Fruit fly (Drosophila melanogaster) whole organism, embryonic: ENCODE results near the gene CG31100.

Experiments
- ATbp ChIP-seq: fragments of 200-800 bp; sonication (Bioruptor generic); optimal IDR thresholded peaks from 2 replicates; lab custom pipeline; 2017; ENCODE audit warnings: missing biosample characterization, mild to moderate bottlenecking, missing genetic modification characterization, missing genetic modification reagents
- Adf1 ChIP-seq: fragments of 200-800 bp; sonication (Bioruptor generic); IDR thresholded peaks from 2 replicates; pipeline ENCODE4 v1.3.6; 2022; ENCODE audit warnings: missing biosample characterization, missing genetic modification characterization
- BEAF-32 ChIP-seq: fragments of 200-800 bp; sonication (Bioruptor generic); optimal IDR thresholded peaks from 3 replicates; lab custom pipeline; 2017; ENCODE audit warnings: missing biosample characterization, missing genetic modification characterization, mild to moderate bottlenecking, moderate library complexity, missing genetic modification reagents
- Blimp-1 ChIP-seq: fragments of 200-800 bp; sonication (Bioruptor generic); optimal IDR thresholded peaks from 3 replicates; lab custom pipeline; 2018; ENCODE audit warnings: missing biosample characterization, missing genetic modification characterization, mild to moderate bottlenecking, moderate library complexity, missing genetic modification reagents
- BtbVII ChIP-seq: fragments of 200-800 bp; sonication (Bioruptor generic); optimal IDR thresholded peaks from 3 replicates; lab custom pipeline; 2017; ENCODE audit warnings: missing biosample characterization, mild to moderate bottlenecking, missing genetic modification characterization
- CG10147 ChIP-seq: fragments of 200-800 bp; sonication (Bioruptor generic); optimal IDR thresholded peaks from 2 replicates; lab custom pipeline; 2019; ENCODE audit warnings: missing biosample characterization, mild to moderate bottlenecking, missing genetic modification characterization, moderate library complexity
- CG12071 ChIP-seq: fragments of 200-800 bp; sonication (Bioruptor generic); optimal IDR thresholded peaks from 3 replicates; lab custom pipeline; 2018; ENCODE audit warnings: missing biosample characterization, mild to moderate bottlenecking, missing genetic modification characterization
- CG13624 ChIP-seq: fragments of 200-800 bp; sonication (Bioruptor generic); optimal IDR thresholded peaks from 2 replicates; lab custom pipeline; 2016; ENCODE audit warnings: missing biosample characterization, missing genetic modification characterization
- CG1602 ChIP-seq: fragments of 200-800 bp; sonication (Bioruptor generic); optimal IDR thresholded peaks from 3 replicates; lab custom pipeline; 2016; ENCODE audit warnings: missing biosample characterization, missing genetic modification characterization
- CG1647 ChIP-seq: fragments of 200-800 bp; sonication (Bioruptor generic); optimal IDR thresholded peaks from 3 replicates; lab custom pipeline; 2016; ENCODE audit warnings: missing biosample characterization, missing genetic modification characterization
- CG16863 ChIP-seq: fragments of 200-800 bp; sonication (Bioruptor generic); optimal IDR thresholded peaks from 3 replicates; lab custom pipeline; 2016; ENCODE audit warnings: missing biosample characterization, missing genetic modification characterization
- CG17361 ChIP-seq: fragments of 200-800 bp; sonication (Bioruptor generic); IDR thresholded peaks from 3 replicates; pipeline ENCODE4 v1.3.6; 2022; ENCODE audit warnings: missing biosample characterization, missing genetic modification characterization
- CG17568 ChIP-seq: fragments of 200-800 bp; sonication (Bioruptor generic); optimal IDR thresholded peaks from 2 replicates; lab custom pipeline; 2018; ENCODE audit warnings: missing biosample characterization, mild to moderate bottlenecking, missing genetic modification characterization, moderate library complexity
- CG18599 ChIP-seq: fragments of 200-800 bp; sonication (Bioruptor generic); optimal IDR thresholded peaks from 3 replicates; lab custom pipeline; 2017; ENCODE audit warnings: missing biosample characterization, missing genetic modification characterization, mild to moderate bottlenecking, moderate library complexity, missing genetic modification reagents
- CG2678 ChIP-seq: fragments of 200-800 bp; sonication (Bioruptor generic); optimal IDR thresholded peaks from 3 replicates; lab custom pipeline; 2019; ENCODE audit warnings: missing biosample characterization, mild to moderate bottlenecking, missing genetic modification characterization, moderate library complexity
- CG32767 ChIP-seq: fragments of 200-800 bp; sonication (Bioruptor generic); IDR thresholded peaks from 2 replicates; pipeline ENCODE4 v1.3.6; 2022; ENCODE audit warnings: missing biosample characterization, missing genetic modification characterization
- CG34376 ChIP-seq: fragments of 200-800 bp; sonication (Bioruptor generic); optimal IDR thresholded peaks from 2 replicates; lab custom pipeline; 2018; ENCODE audit warnings: missing biosample characterization, mild to moderate bottlenecking, missing genetic modification characterization
- CG3726 ChIP-seq: fragments of 200-800 bp; sonication (Bioruptor generic); IDR thresholded peaks from 3 replicates; pipeline ENCODE4, ENCODE4 v1.3.6; 2022; ENCODE audit warnings: missing biosample characterization, missing genetic modification characterization
- CG3838 ChIP-seq: fragments of 200-800 bp; sonication (Bioruptor generic); optimal IDR thresholded peaks from 3 replicates; lab custom pipeline; 2016; ENCODE audit warnings: missing biosample characterization, missing genetic modification characterization
- CG4820 ChIP-seq: fragments of 200-800 bp; sonication (Bioruptor generic); optimal IDR thresholded peaks from 3 replicates; lab custom pipeline; 2016; ENCODE audit warnings: missing biosample characterization, missing genetic modification characterization
- CG6854 ChIP-seq: fragments of 200-800 bp; sonication (Bioruptor generic); optimal IDR thresholded peaks from 3 replicates; lab custom pipeline; 2017; ENCODE audit warnings: missing biosample characterization, mild to moderate bottlenecking, missing genetic modification characterization
- CG9609 ChIP-seq: fragments of 200-800 bp; sonication (Bioruptor generic); optimal IDR thresholded peaks from 3 replicates; lab custom pipeline; 2016; ENCODE audit warnings: missing biosample characterization, missing genetic modification characterization
- Elba2 ChIP-seq: fragments of 200-800 bp; sonication (Bioruptor generic); optimal IDR thresholded peaks from 3 replicates; lab custom pipeline; 2016; ENCODE audit warnings: missing biosample characterization, missing genetic modification characterization
- Ets65A ChIP-seq: fragments of 200-800 bp; sonication (Bioruptor generic); peaks from one replicate; lab custom pipeline; 2016; ENCODE audit warnings: missing biosample characterization, missing genetic modification characterization
- HHEX ChIP-seq: fragments of 200-800 bp; sonication (Bioruptor generic); optimal IDR thresholded peaks from 3 replicates; lab custom pipeline; 2017; ENCODE audit warnings: missing biosample characterization, mild to moderate bottlenecking, missing genetic modification characterization, missing genetic modification reagents
- HLH54F ChIP-seq: fragments of 200-800 bp; sonication (Bioruptor generic); optimal IDR thresholded peaks from 3 replicates; lab custom pipeline; 2016; ENCODE audit warnings: missing biosample characterization, missing genetic modification characterization
- HmgZ ChIP-seq: fragments of 200-800 bp; sonication (Bioruptor generic); optimal IDR thresholded peaks from 2 replicates; lab custom pipeline; 2018; ENCODE audit warnings: missing biosample characterization, mild to moderate bottlenecking, missing genetic modification characterization
- Hr51 ChIP-seq, 2 experiments: fragments of 200-800 bp; sonication (Bioruptor generic); optimal IDR thresholded peaks; 2 replicates in 1 of 2; 3 replicates in 1 of 2; lab custom pipeline; 2016 to 2018; ENCODE audit warnings: missing biosample characterization in 2 of 2, missing genetic modification characterization in 2 of 2, mild to moderate bottlenecking in 1 of 2, moderate library complexity in 1 of 2
- Jarid2 ChIP-seq: fragments of 200-800 bp; sonication (Bioruptor generic); optimal IDR thresholded peaks from 3 replicates; lab custom pipeline; 2017; ENCODE audit warnings: mild to moderate bottlenecking, missing biosample characterization, missing genetic modification reagents, missing genetic modification characterization
- MBD-R2 ChIP-seq: fragments of 200-800 bp; sonication (Bioruptor generic); IDR thresholded peaks from 2 replicates; pipeline ENCODE4 v1.3.6; 2022; ENCODE audit warnings: missing biosample characterization, missing genetic modification characterization
- Meics ChIP-seq: fragments of 200-800 bp; sonication (Bioruptor generic); optimal IDR thresholded peaks from 2 replicates; lab custom pipeline; 2017; ENCODE audit warnings: missing biosample characterization, mild to moderate bottlenecking, missing genetic modification characterization
- Ptx1 ChIP-seq: fragments of 200-800 bp; sonication (Bioruptor generic); IDR thresholded peaks from 2 replicates; pipeline ENCODE4 v1.3.6; 2022; ENCODE audit warnings: missing biosample characterization, missing genetic modification characterization
- Tbp ChIP-seq: fragments of >200 bp; optimal IDR thresholded peaks from 2 replicates; lab custom pipeline; 2018; ENCODE audit warnings: missing biosample characterization, missing genetic modification characterization
- Trl ChIP-seq, 3 experiments: fragments of >200 bp in 2 of 3; fragments of 200-800 bp in 1 of 3; sonication (Bioruptor generic) in 1 of 3; optimal IDR thresholded peaks; 2 replicates in 1 of 3; 3 replicates in 2 of 3; lab custom pipeline; 2016 to 2017; ENCODE audit warnings: missing biosample characterization in 1 of 3, missing genetic modification characterization in 1 of 3
- Xbp1 ChIP-seq: fragments of 200-800 bp; sonication (Bioruptor generic); optimal IDR thresholded peaks from 3 replicates; lab custom pipeline; 2016; ENCODE audit warnings: missing biosample characterization, mild to moderate bottlenecking, missing genetic modification characterization
- al ChIP-seq: fragments of 200-800 bp; sonication (Bioruptor generic); IDR thresholded peaks from 2 replicates; pipeline ENCODE4 v1.3.6; 2022; ENCODE audit warnings: missing biosample characterization, missing genetic modification characterization
- chm ChIP-seq: fragments of 200-800 bp; sonication (Bioruptor generic); IDR thresholded peaks from 2 replicates; pipeline ENCODE4 v1.3.6; 2022; ENCODE audit warnings: missing biosample characterization, missing genetic modification characterization
- da ChIP-seq: fragments of 200-800 bp; sonication (Bioruptor generic); optimal IDR thresholded peaks from 2 replicates; lab custom pipeline; 2016; ENCODE audit warnings: missing biosample characterization, missing genetic modification characterization
- exex ChIP-seq: fragments of 200-800 bp; sonication (Bioruptor generic); optimal IDR thresholded peaks from 4 replicates; lab custom pipeline; 2018; ENCODE audit warnings: missing biosample characterization, mild to moderate bottlenecking, missing genetic modification characterization, moderate library complexity
- gce ChIP-seq: fragments of 200-800 bp; sonication (Bioruptor generic); IDR thresholded peaks from 3 replicates; pipeline ENCODE4 v1.3.6; 2022; ENCODE audit warnings: missing biosample characterization, missing genetic modification characterization
- hth ChIP-seq: fragments of >200 bp; optimal IDR thresholded peaks from 2 replicates; lab custom pipeline; 2017; ENCODE audit warnings: inconsistent platforms
- lbe ChIP-seq: fragments of 200-800 bp; sonication (Bioruptor generic); optimal IDR thresholded peaks from 2 replicates; lab custom pipeline; 2016; ENCODE audit warnings: missing biosample characterization, mild to moderate bottlenecking, missing genetic modification characterization
- lilli ChIP-seq: fragments of 200-800 bp; sonication (Bioruptor generic); optimal IDR thresholded peaks from 3 replicates; lab custom pipeline; 2016; ENCODE audit warnings: missing biosample characterization, missing genetic modification characterization
- ro ChIP-seq: fragments of 200-800 bp; sonication (Bioruptor generic); IDR thresholded peaks from 2 replicates; pipeline ENCODE4 v1.3.6; 2022; ENCODE audit warnings: missing biosample characterization, missing genetic modification characterization
- sens-2 ChIP-seq: fragments of 200-800 bp; sonication (Bioruptor generic); IDR thresholded peaks from 2 replicates; pipeline ENCODE4 v1.3.6; 2022; ENCODE audit warnings: missing biosample characterization, missing genetic modification characterization
- slp2 ChIP-seq: fragments of 200-800 bp; sonication (Bioruptor generic); optimal IDR thresholded peaks from 2 replicates; lab custom pipeline; 2016; ENCODE audit warnings: missing biosample characterization, missing genetic modification characterization
- sqz ChIP-seq: fragments of 200-800 bp; sonication (Bioruptor generic); optimal IDR thresholded peaks from 3 replicates; lab custom pipeline; 2018; ENCODE audit warnings: missing biosample characterization, mild to moderate bottlenecking, missing genetic modification characterization
- sr ChIP-seq: fragments of 200-800 bp; sonication (Bioruptor generic); IDR thresholded peaks from 3 replicates; pipeline ENCODE4 v1.3.6; 2022; ENCODE audit warnings: missing biosample characterization, missing genetic modification characterization
- stc ChIP-seq: fragments of 200-800 bp; sonication (Bioruptor generic); IDR thresholded peaks from 2 replicates; pipeline ENCODE4 v1.3.6; 2022; ENCODE audit warnings: missing biosample characterization, missing genetic modification characterization
- twi ChIP-seq: fragments of 200-800 bp; optimal IDR thresholded peaks from 2 replicates; lab custom pipeline; 2019; ENCODE audit warnings: missing biosample characterization, mild to moderate bottlenecking, missing genetic modification characterization, moderate library complexity
- zen ChIP-seq: fragments of 200-800 bp; sonication (Bioruptor generic); optimal IDR thresholded peaks from 3 replicates; lab custom pipeline; 2018; ENCODE audit warnings: missing biosample characterization, mild to moderate bottlenecking, missing genetic modification characterization, moderate library complexity

Gene CG31100

DNA sequence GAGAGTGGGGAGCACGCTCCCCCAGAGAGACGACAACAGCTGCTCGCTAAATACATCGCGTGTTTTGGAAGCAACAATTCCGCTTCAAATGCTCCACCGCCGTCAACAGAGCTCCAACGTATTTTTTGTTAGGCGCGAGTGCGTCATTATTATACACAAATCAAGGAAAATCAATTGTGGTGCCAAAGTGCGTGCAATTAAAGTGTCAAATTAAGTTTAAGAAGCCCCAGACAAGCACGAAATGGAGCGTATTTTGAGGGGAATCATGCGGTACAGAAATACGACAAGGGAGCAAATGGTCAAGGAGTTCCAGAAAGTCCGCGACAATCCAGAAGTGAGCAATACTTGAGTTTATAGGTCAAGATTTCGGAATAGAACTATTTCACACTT lies 22.7 kb downstream of the CG31100 start, which contains the start of gene CAHbeta (continued):
- no peak for TF ChIP-seq MBD-R2 (GFP tag; lab: Robert Waterston, UW)
- TF ChIP-seq Blimp-1 (GFP tag; lab: Kevin White, UChicago): no peak
- peak in 1 of 2 experiments; percentile 13 for TF ChIP-seq Hr51 (GFP tag; optimal IDR thresholded peaks at IDR 0.05; lab: Kevin White, UChicago)
- TF ChIP-seq HLH54F (GFP tag; lab: Kevin White, UChicago): no peak
- TF ChIP-seq CG32767 (GFP tag; lab: Robert Waterston, UW): no peak
- no peak for TF ChIP-seq al (GFP tag; lab: Robert Waterston, UW)
- TF ChIP-seq CG4820 (GFP tag; lab: Kevin White, UChicago): no peak
- no peak for TF ChIP-seq BEAF-32 (GFP tag; lab: Kevin White, UChicago)
- peak; percentile 81 for TF ChIP-seq CG34376 (GFP tag; lab: Kevin White, UChicago)
- 0 out of 2 replicates have a peak, but pooled peaks have one; percentile 15 for TF ChIP-seq Adf1 (GFP tag; lab: Robert Waterston, UW)
- TF ChIP-seq CG9609 (GFP tag; lab: Kevin White, UChicago): no peak
- no peak for TF ChIP-seq Elba2 (GFP tag; lab: Kevin White, UChicago)
- TF ChIP-seq Tbp (GFP tag; lab: Kevin White, UChicago): no peak
- no peak for TF ChIP-seq Xbp1 (GFP tag; lab: Kevin White, UChicago)
- no peak for TF ChIP-seq Ptx1
- no peak for TF ChIP-seq Ets65A (GFP tag; lab: Kevin White, UChicago)
- TF ChIP-seq stc (GFP tag; lab: Robert Waterston, UW): peak; percentile 23; the same call in 1 of the 2 replicates
- TF ChIP-seq ATbp (GFP tag; lab: Kevin White, UChicago): no peak
- TF ChIP-seq lilli (GFP tag; lab: Kevin White, UChicago): no peak
- no peak for TF ChIP-seq CG17361 (GFP tag; lab: Robert Waterston, UW)
- TF ChIP-seq CG18599 (GFP tag; lab: Kevin White, UChicago): no peak
- TF ChIP-seq chm (GFP tag; lab: Robert Waterston, UW): peak; percentile 41; the same call in 1 of the 2 replicates
- peak; percentile 7 for TF ChIP-seq CG17568 (GFP tag; lab: Kevin White, UChicago)
- TF ChIP-seq CG3838 (GFP tag; lab: Kevin White, UChicago): no peak
- no peak for TF ChIP-seq CG1602 (GFP tag; lab: Kevin White, UChicago)
- no peak for TF ChIP-seq Meics
- TF ChIP-seq lbe: no peak
- no peak for TF ChIP-seq CG3726 (GFP tag; lab: Robert Waterston, UW)
- TF ChIP-seq zen: no peak
- TF ChIP-seq Jarid2 (GFP tag; lab: Kevin White, UChicago): peak; percentile 34
- no peak for TF ChIP-seq sens-2 (GFP tag; lab: Robert Waterston, UW)
- peak; percentile 80 to 93 for TF ChIP-seq Trl (optimal IDR thresholded peaks at IDR 0.05; lab: Kevin White, UChicago)
- no peak for TF ChIP-seq Trl (GFP tag; optimal IDR thresholded peaks at IDR 0.05; lab: Kevin White, UChicago)
- no peak for TF ChIP-seq CG2678 (tag; lab: Kevin White, UChicago)
- TF ChIP-seq slp2: no peak
- no peak for TF ChIP-seq HHEX (GFP tag; lab: Kevin White, UChicago)
- peak; percentile 40 for TF ChIP-seq BtbVII
- TF ChIP-seq sqz (GFP tag; lab: Kevin White, UChicago): peak; percentile 63
- peak; percentile 17 for TF ChIP-seq exex (tag; lab: Kevin White, UChicago)
- peak; percentile 38 for TF ChIP-seq HmgZ (tag; lab: Kevin White, UChicago)
- TF ChIP-seq gce (GFP tag; lab: Robert Waterston, UW): no peak
- peak; percentile 31 for TF ChIP-seq CG13624 (GFP tag; lab: Kevin White, UChicago)
- TF ChIP-seq CG6854 (GFP tag; lab: Kevin White, UChicago): no peak
- no peak for TF ChIP-seq da (GFP tag; lab: Kevin White, UChicago)
- TF ChIP-seq ro: no peak
- no peak for TF ChIP-seq sr
- TF ChIP-seq twi (tag; lab: Kevin White, UChicago): no peak
- peak; percentile 58 for TF ChIP-seq CG12071 (GFP tag; lab: Kevin White, UChicago)
- no peak for TF ChIP-seq hth (lab: Kevin White, UChicago)
- no peak for TF ChIP-seq CG16863 (GFP tag; lab: Kevin White, UChicago)
- no peak for TF ChIP-seq CG1647 (GFP tag; lab: Kevin White, UChicago)
- TF ChIP-seq CG10147 (GFP tag; lab: Kevin White, UChicago): peak; percentile 7
